Worm (Caenorhabditis elegans) whole organism, young adult: ENCODE results near the gene ceh-22.

Experiments
- B0019.2 ChIP-seq: fragments of 200-800 bp; sonication (Bioruptor generic); conservative IDR thresholded peaks from 2 replicates; pipeline ENCODE4 v1.3.6; 2022; ENCODE audit warnings: missing genetic modification reagents, missing genetic modification characterization, missing compliant biosample characterization
- B0336.3 ChIP-seq: fragments of 200-800 bp; sonication (Bioruptor generic); IDR thresholded peaks from 2 replicates; pipeline ENCODE4 v1.3.6; 2022; ENCODE audit warnings: missing genetic modification characterization, missing compliant biosample characterization
- D2030.7 ChIP-seq: fragments of 200-800 bp; sonication (Bioruptor generic); IDR thresholded peaks from 2 replicates; pipeline ENCODE4 v1.3.6; 2022; ENCODE audit warnings: missing genetic modification reagents, missing genetic modification characterization, missing compliant biosample characterization
- F22D6.2 ChIP-seq: sonication (generic microtip); optimal IDR thresholded peaks from 2 replicates; lab custom pipeline; 2016; ENCODE audit warnings: mild to moderate bottlenecking, missing genetic modification characterization, missing compliant biosample characterization
- F23B12.7 ChIP-seq: sonication (generic microtip); optimal IDR thresholded peaks from 2 replicates; lab custom pipeline; 2017; ENCODE audit warnings: missing genetic modification characterization, mild to moderate bottlenecking, missing compliant biosample characterization, antibody characterized with exemption, moderate library complexity; ENCODE audit not compliant: insufficient read depth
- F55B11.4 ChIP-seq: sonication (generic microtip); optimal IDR thresholded peaks from 2 replicates; lab custom pipeline; 2016; ENCODE audit warnings: missing compliant biosample characterization, missing genetic modification characterization, borderline replicate concordance; ENCODE audit not compliant: insufficient read depth
- K12H6.12 ChIP-seq: fragments of 200-800 bp; sonication (Bioruptor generic); optimal IDR thresholded peaks from 2 replicates; lab custom pipeline; 2018; ENCODE audit warnings: mild to moderate bottlenecking, missing genetic modification characterization, missing compliant biosample characterization
- T07F8.4 ChIP-seq: sonication (generic microtip); optimal IDR thresholded peaks from 2 replicates; lab custom pipeline; 2016; ENCODE audit warnings: mild to moderate bottlenecking, missing genetic modification characterization, moderate library complexity, missing compliant biosample characterization
- Y53F4B.3 ChIP-seq: fragments of 200-800 bp; sonication (Bioruptor generic); IDR thresholded peaks from 2 replicates; pipeline ENCODE4 v1.3.6; 2022; ENCODE audit warnings: missing genetic modification reagents, missing genetic modification characterization, missing compliant biosample characterization
- Y53G8AR.9 ChIP-seq: fragments of 200-800 bp; sonication (Bioruptor generic); conservative IDR thresholded peaks from 2 replicates; pipeline ENCODE4 v1.3.6; 2022; ENCODE audit warnings: missing genetic modification reagents, missing genetic modification characterization, missing compliant biosample characterization
- ama-1 ChIP-seq, 3 experiments: fragments of 150-350 bp in 1 of 3; sonication (generic microtip) in 2 of 3; optimal IDR thresholded peaks; 2 replicates each; lab custom pipeline; 2014 to 2018; ENCODE audit warnings: missing biosample characterization in 2 of 3, missing genetic modification characterization in 2 of 3, missing genetic modification reagents in 2 of 3
- aptf-3 ChIP-seq: fragments of 200-800 bp; sonication (Bioruptor generic); IDR thresholded peaks from 2 replicates; pipeline ENCODE4 v1.3.6; 2022; ENCODE audit warnings: missing genetic modification characterization, missing compliant biosample characterization
- attf-3 ChIP-seq: fragments of 200-800 bp; sonication (Bioruptor generic); conservative IDR thresholded peaks from 2 replicates; pipeline ENCODE4 v1.3.6; 2022; ENCODE audit warnings: missing genetic modification reagents, missing genetic modification characterization, missing compliant biosample characterization
- attf-5 ChIP-seq: fragments of 200-800 bp; sonication (Bioruptor generic); optimal IDR thresholded peaks from 2 replicates; lab custom pipeline; 2018; ENCODE audit warnings: mild to moderate bottlenecking, missing genetic modification characterization, missing compliant biosample characterization
- cebp-1 ChIP-seq, 2 experiments: fragments of 200-800 bp in 1 of 2; sonication (Bioruptor generic) in 1 of 2; sonication (generic microtip) in 1 of 2; IDR thresholded peaks in 1 of 2; optimal IDR thresholded peaks in 1 of 2; 2 replicates each; pipeline versions ENCODE4 v1.3.6 to Lab custom; 2017 to 2022; ENCODE audit warnings: missing compliant biosample characterization in 2 of 2, missing genetic modification characterization in 2 of 2, mild to moderate bottlenecking in 1 of 2, missing genetic modification reagents in 1 of 2, moderate library complexity in 1 of 2
- ceh-27 ChIP-seq: fragments of 200-800 bp; sonication (Bioruptor generic); optimal IDR thresholded peaks from 2 replicates; lab custom pipeline; 2018; ENCODE audit warnings: mild to moderate bottlenecking, missing genetic modification characterization, moderate library complexity, missing compliant biosample characterization
- ceh-79 ChIP-seq: sonication (generic microtip); optimal IDR thresholded peaks from 2 replicates; lab custom pipeline; 2017; ENCODE audit warnings: mild to moderate bottlenecking, missing genetic modification characterization, missing compliant biosample characterization
- ceh-91 ChIP-seq: fragments of 200-800 bp; sonication (Bioruptor generic); IDR thresholded peaks from 2 replicates; pipeline ENCODE4 v1.3.6; 2022; ENCODE audit warnings: missing genetic modification reagents, missing genetic modification characterization, missing compliant biosample characterization
- dpff-1 ChIP-seq: sonication (generic microtip); optimal IDR thresholded peaks from 2 replicates; lab custom pipeline; 2017; ENCODE audit warnings: mild to moderate bottlenecking, missing genetic modification characterization, missing compliant biosample characterization
- efl-1 ChIP-seq: fragments of 150-350 bp; optimal IDR thresholded peaks from 2 replicates; lab custom pipeline; 2014; ENCODE audit warnings: missing biosample characterization, missing genetic modification reagents, missing genetic modification characterization
- ekl-4 ChIP-seq: fragments of 200-800 bp; sonication (Bioruptor generic); IDR thresholded peaks from 2 replicates; pipeline ENCODE4 v1.3.6; 2022; ENCODE audit warnings: missing genetic modification reagents, missing genetic modification characterization, missing compliant biosample characterization
- him-1 ChIP-seq: sonication (generic microtip); optimal IDR thresholded peaks from 2 replicates; lab custom pipeline; 2016; ENCODE audit warnings: missing genotype, missing genetic modification reagents, missing genetic modification characterization, missing compliant biosample characterization
- hmg-1.2 ChIP-seq: fragments of 200-800 bp; sonication (Bioruptor generic); IDR thresholded peaks from 2 replicates; pipeline ENCODE4 v1.3.6; 2022; ENCODE audit warnings: missing genetic modification reagents, missing genetic modification characterization, missing compliant biosample characterization
- lag-1 ChIP-seq: fragments of 200-800 bp; sonication (Bioruptor generic); IDR thresholded peaks from 2 replicates; pipeline ENCODE4 v1.3.6; 2022; ENCODE audit warnings: missing genetic modification reagents, missing genetic modification characterization, missing compliant biosample characterization
- let-526 ChIP-seq: fragments of 200-800 bp; sonication (Bioruptor generic); IDR thresholded peaks from 2 replicates; pipeline ENCODE4 v1.3.6; 2022; ENCODE audit warnings: missing genetic modification reagents, missing genetic modification characterization, missing compliant biosample characterization
- lin-26 ChIP-seq: fragments of 200-800 bp; sonication (Bioruptor generic); IDR thresholded peaks from 2 replicates; pipeline ENCODE4 v1.3.6; 2022; ENCODE audit warnings: missing genetic modification reagents, missing genetic modification characterization, missing compliant biosample characterization
- lin-35 ChIP-seq, 3 experiments: fragments of 150-350 bp in 2 of 3; sonication (generic microtip) in 1 of 3; optimal IDR thresholded peaks; 2 replicates each; lab custom pipeline; 2014 to 2018; ENCODE audit warnings: missing biosample characterization in 3 of 3, missing genetic modification characterization in 3 of 3, missing genetic modification reagents in 3 of 3
- lin-40 ChIP-seq: sonication (generic microtip); optimal IDR thresholded peaks from 2 replicates; lab custom pipeline; 2016; ENCODE audit warnings: missing genetic modification characterization, mild to moderate bottlenecking, missing compliant biosample characterization, missing genotype, missing genetic modification reagents
- madf-10 ChIP-seq: sonication (generic microtip); optimal IDR thresholded peaks from 2 replicates; lab custom pipeline; 2016; ENCODE audit warnings: mild to moderate bottlenecking, missing genetic modification characterization, missing compliant biosample characterization
- madf-3 ChIP-seq: fragments of 200-800 bp; sonication (Bioruptor generic); IDR thresholded peaks from 2 replicates; pipeline ENCODE4 v1.3.6; 2022; ENCODE audit warnings: missing genetic modification reagents, missing genetic modification characterization, missing compliant biosample characterization
- madf-6 ChIP-seq: fragments of 200-800 bp; sonication (Bioruptor generic); IDR thresholded peaks from 2 replicates; pipeline ENCODE4 v1.3.6; 2022; ENCODE audit warnings: missing genetic modification reagents, missing genetic modification characterization, missing compliant biosample characterization
- madf-8 ChIP-seq: fragments of 200-800 bp; sonication (Bioruptor generic); conservative IDR thresholded peaks from 2 replicates; pipeline ENCODE4 v1.3.6; 2022; ENCODE audit warnings: missing genetic modification reagents, missing genetic modification characterization, missing compliant biosample characterization
- nfya-2 ChIP-seq: fragments of 200-800 bp; sonication (Bioruptor generic); IDR thresholded peaks from 2 replicates; pipeline ENCODE4 v1.3.6; 2022; ENCODE audit warnings: missing genetic modification reagents, missing genetic modification characterization, missing compliant biosample characterization
- nhr-90 ChIP-seq: sonication (generic microtip); optimal IDR thresholded peaks from 2 replicates; lab custom pipeline; 2016; ENCODE audit warnings: missing genotype, mild to moderate bottlenecking, missing genetic modification characterization, missing compliant biosample characterization
- pha-4 ChIP-seq: fragments of 150-350 bp; sonication (generic microtip); optimal IDR thresholded peaks from 2 replicates; lab custom pipeline; 2014; ENCODE audit warnings: missing biosample characterization, missing genetic modification reagents, missing genetic modification characterization
- rcor-1 ChIP-seq: fragments of 200-800 bp; sonication (Bioruptor generic); IDR thresholded peaks from 2 replicates; pipeline ENCODE4 v1.3.6; 2022; ENCODE audit warnings: missing genetic modification reagents, missing genetic modification characterization, missing compliant biosample characterization
- snpc-1.1 ChIP-seq: sonication (generic microtip); optimal IDR thresholded peaks from 2 replicates; lab custom pipeline; 2017; ENCODE audit warnings: missing genetic modification characterization, mild to moderate bottlenecking, missing compliant biosample characterization, antibody characterized with exemption, moderate library complexity, missing genotype, missing genetic modification reagents; ENCODE audit not compliant: insufficient read depth
- snpc-4 ChIP-seq, 5 experiments: fragments of 150-350 bp in 1 of 5; sonication (generic microtip) in 4 of 5; optimal IDR thresholded peaks; 2 replicates each; lab custom pipeline; 2014 to 2018; ENCODE audit warnings: missing genetic modification characterization in 5 of 5, missing biosample characterization in 3 of 5, antibody characterized with exemption in 2 of 5, mild to moderate bottlenecking in 2 of 5, missing compliant biosample characterization in 2 of 5, missing genotype in 2 of 5, moderate library complexity in 2 of 5, missing genetic modification reagents in 1 of 5
- tbp1 ChIP-seq: fragments of 200-800 bp; sonication (Bioruptor generic); optimal IDR thresholded peaks from 2 replicates; lab custom pipeline; 2018; ENCODE audit warnings: mild to moderate bottlenecking, missing genetic modification characterization, missing compliant biosample characterization
- unc-62 ChIP-seq: fragments of 150-350 bp; optimal IDR thresholded peaks from 2 replicates; lab custom pipeline; 2014; ENCODE audit warnings: missing biosample characterization, missing genetic modification reagents, missing genetic modification characterization
- zfh-2 ChIP-seq: fragments of 200-800 bp; sonication (Bioruptor generic); conservative IDR thresholded peaks from 2 replicates; pipeline ENCODE4 v1.3.6; 2022; ENCODE audit warnings: missing genetic modification reagents, missing genetic modification characterization, missing compliant biosample characterization
- ztf-22 ChIP-seq: fragments of 200-800 bp; sonication (Bioruptor generic); optimal IDR thresholded peaks from 2 replicates; lab custom pipeline; 2018; ENCODE audit warnings: mild to moderate bottlenecking, missing genetic modification characterization, moderate library complexity, missing compliant biosample characterization
- ztf-25 ChIP-seq: fragments of 200-800 bp; sonication (Bioruptor generic); IDR thresholded peaks from 2 replicates; pipeline ENCODE4 v1.3.6; 2022; ENCODE audit warnings: missing genetic modification reagents, missing genetic modification characterization, missing compliant biosample characterization

ceh-22 gene

ce11 chrV:10715158-10716152 is 43.7 kb downstream of the ceh-22 start (continued):
- TF ChIP-seq madf-6, result 0 out of 2 replicates have a peak, but pooled peaks have one; percentile 23
- TF ChIP-seq lin-40 (tag; lab: Kevin White, UChicago), result peak; percentile 78
- no peak for TF ChIP-seq T07F8.4 (tag; lab: Kevin White, UChicago)
- TF ChIP-seq nfya-2 (GFP tag; lab: Robert Waterston, UW), result no peak
- peak; percentile 98 for TF ChIP-seq K12H6.12 (tag; lab: Kevin White, UChicago)
- TF ChIP-seq ceh-79 (tag; lab: Kevin White, UChicago), result no peak
- TF ChIP-seq attf-3 (GFP tag; lab: Robert Waterston, UW), result 0 out of 2 replicates have a peak, but pooled peaks have one; percentile 43
- TF ChIP-seq madf-10 (tag; lab: Kevin White, UChicago), result peak; percentile 73
- no peak for TF ChIP-seq him-1 (tag; lab: Kevin White, UChicago)
- TF ChIP-seq dpff-1 (tag; lab: Kevin White, UChicago), result no peak
- no peak; the same call in 1 of the 2 replicates for TF ChIP-seq madf-3
- no peak for TF ChIP-seq pha-4 (tag; lab: Kevin White, UChicago)
- peak; percentile 49 for TF ChIP-seq tbp1 (GFP tag; lab: Kevin White, UChicago)
- no peak for TF ChIP-seq aptf-3 (GFP tag; lab: Robert Waterston, UW)
- TF ChIP-seq attf-5, result peak; percentile 78
- TF ChIP-seq B0019.2 (GFP tag; lab: Robert Waterston, UW), result no peak
- TF ChIP-seq ekl-4 (GFP tag; lab: Robert Waterston, UW), result peak; percentile 84
- TF ChIP-seq lin-35 (GFP tag; optimal IDR thresholded peaks at IDR 0.05; lab: Kevin White, UChicago), result peak in 1 of 3 experiments; percentile 85
- TF ChIP-seq efl-1, result no peak
- TF ChIP-seq let-526 (GFP tag; lab: Robert Waterston, UW), result peak; percentile 81
- TF ChIP-seq ceh-91 (GFP tag; lab: Robert Waterston, UW), result no peak
- peak; percentile 92 for TF ChIP-seq ztf-22 (GFP tag; lab: Kevin White, UChicago)
- TF ChIP-seq F23B12.7 (tag; lab: Kevin White, UChicago), result no peak
- TF ChIP-seq ama-1 (optimal IDR thresholded peaks at IDR 0.05; lab: Kevin White, UChicago), result no peak
- no peak for TF ChIP-seq ama-1 (GFP tag; optimal IDR thresholded peaks at IDR 0.05; lab: Kevin White, UChicago)
- no peak for TF ChIP-seq madf-8 (GFP tag; lab: Robert Waterston, UW)
- peak; percentile 62 for TF ChIP-seq hmg-1.2
- peak; percentile 100 for TF ChIP-seq zfh-2 (GFP tag; lab: Robert Waterston, UW)
- TF ChIP-seq cebp-1 (GFP tag; IDR thresholded peaks at IDR 0.05; lab: Robert Waterston, UW), result peak; percentile 96
- peak; percentile 99 for TF ChIP-seq cebp-1 (tag; optimal IDR thresholded peaks at IDR 0.05; lab: Kevin White, UChicago)
- TF ChIP-seq lag-1 (GFP tag; lab: Robert Waterston, UW), result 0 out of 2 replicates have a peak, but pooled peaks have one; percentile 14
- no peak for TF ChIP-seq Y53F4B.3
- no peak for TF ChIP-seq snpc-1.1
- peak; percentile 56 for TF ChIP-seq F22D6.2 (tag; lab: Kevin White, UChicago)
- peak; percentile 92 for TF ChIP-seq B0336.3
- TF ChIP-seq Y53G8AR.9 (GFP tag; lab: Robert Waterston, UW), result peak; percentile 82
- TF ChIP-seq nhr-90 (tag; lab: Kevin White, UChicago), result no peak
- TF ChIP-seq rcor-1, result peak; percentile 67
- TF ChIP-seq ztf-25 (GFP tag; lab: Robert Waterston, UW), result no peak
- TF ChIP-seq unc-62 (GFP tag; lab: Kevin White, UChicago), result peak; percentile 68
- TF ChIP-seq ceh-27, result peak; percentile 95
- TF ChIP-seq snpc-4 (GFP tag; optimal IDR thresholded peaks at IDR 0.05; lab: Kevin White, UChicago), result peak; percentile 83
- TF ChIP-seq snpc-4 (tag; optimal IDR thresholded peaks at IDR 0.05; lab: Kevin White, UChicago), result peak; percentile 83 to 86 (median 84)
- no peak for TF ChIP-seq D2030.7 (GFP tag; lab: Robert Waterston, UW)
- no peak for TF ChIP-seq F55B11.4
- peak; percentile 80; the same call in 1 of the 2 replicates for TF ChIP-seq lin-26
